Fruit fly (Drosophila melanogaster) whole organism, embryonic: Measurements from ENCODE around the gene yellow-e2.

Source experiments
- CG11247 ChIP-seq: fragments of 200-800 bp; sonication (Bioruptor generic); IDR thresholded peaks from 2 replicates; pipeline ENCODE4 v1.3.6; 2022; ENCODE audit warnings: missing biosample characterization, missing genetic modification characterization
- CG15696 ChIP-seq: fragments of 200-800 bp; sonication (Bioruptor generic); optimal IDR thresholded peaks from 2 replicates; lab custom pipeline; 2019; ENCODE audit warnings: missing biosample characterization, mild to moderate bottlenecking, missing genetic modification characterization, moderate library complexity
- CG1602 ChIP-seq: fragments of 200-800 bp; sonication (Bioruptor generic); optimal IDR thresholded peaks from 3 replicates; lab custom pipeline; 2016; ENCODE audit warnings: missing biosample characterization, missing genetic modification characterization
- CG1603 ChIP-seq: fragments of 200-800 bp; sonication (Bioruptor generic); optimal IDR thresholded peaks from 2 replicates; lab custom pipeline; 2019; ENCODE audit warnings: missing biosample characterization, mild to moderate bottlenecking, missing genetic modification characterization, moderate library complexity
- CG16863 ChIP-seq: fragments of 200-800 bp; sonication (Bioruptor generic); optimal IDR thresholded peaks from 3 replicates; lab custom pipeline; 2016; ENCODE audit warnings: missing biosample characterization, missing genetic modification characterization
- CG17361 ChIP-seq: fragments of 200-800 bp; sonication (Bioruptor generic); IDR thresholded peaks from 3 replicates; pipeline ENCODE4 v1.3.6; 2022; ENCODE audit warnings: missing biosample characterization, missing genetic modification characterization
- CG2199 ChIP-seq: fragments of 200-800 bp; sonication (Bioruptor generic); IDR thresholded peaks from 3 replicates; pipeline ENCODE4 v1.3.6; 2022; ENCODE audit warnings: missing biosample characterization, missing genetic modification characterization
- CG2875 ChIP-seq: fragments of 200-800 bp; sonication (Bioruptor generic); optimal IDR thresholded peaks from 2 replicates; lab custom pipeline; 2017; ENCODE audit warnings: missing biosample characterization, mild to moderate bottlenecking, missing genetic modification characterization, missing genetic modification reagents
- CG31365 ChIP-seq: fragments of 200-800 bp; sonication (Bioruptor generic); optimal IDR thresholded peaks from 2 replicates; lab custom pipeline; 2018; ENCODE audit warnings: missing biosample characterization, mild to moderate bottlenecking, missing genetic modification characterization
- CG3163 ChIP-seq: fragments of 200-800 bp; sonication (Bioruptor generic); optimal IDR thresholded peaks from 3 replicates; lab custom pipeline; 2016; ENCODE audit warnings: missing biosample characterization, missing genetic modification characterization
- CG33213 ChIP-seq: fragments of 200-800 bp; sonication (Bioruptor generic); optimal IDR thresholded peaks from 3 replicates; lab custom pipeline; 2016; ENCODE audit warnings: missing biosample characterization, missing genetic modification characterization
- CG33557 ChIP-seq: fragments of 200-800 bp; sonication (Bioruptor generic); optimal IDR thresholded peaks from 2 replicates; lab custom pipeline; 2019; ENCODE audit warnings: missing biosample characterization, mild to moderate bottlenecking, missing genetic modification characterization, moderate library complexity
- CG3407 ChIP-seq: fragments of 200-800 bp; sonication (Bioruptor generic); optimal IDR thresholded peaks from 2 replicates; lab custom pipeline; 2018; ENCODE audit warnings: missing biosample characterization, mild to moderate bottlenecking, missing genetic modification characterization
- CG34376 ChIP-seq: fragments of 200-800 bp; sonication (Bioruptor generic); optimal IDR thresholded peaks from 2 replicates; lab custom pipeline; 2018; ENCODE audit warnings: missing biosample characterization, mild to moderate bottlenecking, missing genetic modification characterization
- CG42726 ChIP-seq: fragments of 200-800 bp; sonication (Bioruptor generic); IDR thresholded peaks from 2 replicates; pipeline ENCODE4 v1.3.6; 2022; ENCODE audit warnings: missing biosample characterization, missing genetic modification characterization; ENCODE audit not compliant: partially characterized antibody
- CG4854 ChIP-seq: fragments of 200-800 bp; sonication (Bioruptor generic); optimal IDR thresholded peaks from 2 replicates; lab custom pipeline; 2016; ENCODE audit warnings: missing biosample characterization, missing genetic modification characterization, inconsistent platforms
- CG6272 ChIP-seq: fragments of 200-800 bp; sonication (Bioruptor generic); IDR thresholded peaks from 2 replicates; pipeline ENCODE4 v1.3.6; 2022; ENCODE audit warnings: missing biosample characterization, missing genetic modification characterization
- CG6689 ChIP-seq: fragments of 200-800 bp; sonication (Bioruptor generic); IDR thresholded peaks from 2 replicates; pipeline ENCODE4 v1.3.6; 2022; ENCODE audit warnings: missing biosample characterization, missing genetic modification characterization
- CG7271 ChIP-seq: fragments of 200-800 bp; sonication (Bioruptor generic); optimal IDR thresholded peaks from 2 replicates; lab custom pipeline; 2018; ENCODE audit warnings: missing biosample characterization, mild to moderate bottlenecking, missing genetic modification characterization, moderate library complexity
- CG8290 ChIP-seq, 3 experiments: fragments of 200-800 bp; sonication (Bioruptor generic); optimal IDR thresholded peaks; 2 replicates each; lab custom pipeline; 2016 to 2019; ENCODE audit warnings: missing biosample characterization in 3 of 3, missing genetic modification characterization in 3 of 3, mild to moderate bottlenecking in 2 of 3, moderate library complexity in 1 of 3
- CG8944 ChIP-seq: fragments of 200-800 bp; sonication (Bioruptor generic); optimal IDR thresholded peaks from 3 replicates; lab custom pipeline; 2016; ENCODE audit warnings: missing biosample characterization, missing genetic modification characterization
- Ets97D ChIP-seq: fragments of 200-800 bp; sonication (Bioruptor generic); optimal IDR thresholded peaks from 3 replicates; lab custom pipeline; 2016; ENCODE audit warnings: missing biosample characterization, missing genetic modification characterization
- Fer1 ChIP-seq: fragments of 200-800 bp; sonication (Bioruptor generic); optimal IDR thresholded peaks from 2 replicates; lab custom pipeline; 2017; ENCODE audit warnings: missing biosample characterization, mild to moderate bottlenecking, missing genetic modification characterization
- Gsc ChIP-seq: fragments of 200-800 bp; sonication (Bioruptor generic); IDR thresholded peaks from 2 replicates; pipeline ENCODE4 v1.3.6; 2022; ENCODE audit warnings: missing biosample characterization, missing genetic modification characterization
- H15 ChIP-seq: fragments of 200-800 bp; sonication (Bioruptor generic); IDR thresholded peaks from 3 replicates; pipeline ENCODE4 v1.3.6; 2022; ENCODE audit warnings: missing biosample characterization, missing genetic modification characterization
- HmgD ChIP-seq: fragments of 200-800 bp; sonication (Bioruptor generic); optimal IDR thresholded peaks from 3 replicates; lab custom pipeline; 2016; ENCODE audit warnings: missing biosample characterization, missing genetic modification characterization
- Hmx ChIP-seq: fragments of 200-800 bp; sonication (Bioruptor generic); optimal IDR thresholded peaks from 2 replicates; lab custom pipeline; 2016; ENCODE audit warnings: missing biosample characterization, missing genetic modification characterization
- Mes4 ChIP-seq: fragments of 200-800 bp; sonication (Bioruptor generic); optimal IDR thresholded peaks from 2 replicates; lab custom pipeline; 2016; ENCODE audit warnings: missing biosample characterization, missing genetic modification characterization
- PHDP ChIP-seq: fragments of 200-800 bp; sonication (Bioruptor generic); optimal IDR thresholded peaks from 3 replicates; lab custom pipeline; 2018; ENCODE audit warnings: missing biosample characterization, mild to moderate bottlenecking, missing genetic modification characterization, moderate library complexity
- Rx ChIP-seq: fragments of 200-800 bp; sonication (Bioruptor generic); IDR thresholded peaks from 2 replicates; pipeline ENCODE4 v1.3.6; 2022; ENCODE audit warnings: missing biosample characterization, missing genetic modification characterization
- Sox100B ChIP-seq: fragments of 200-800 bp; sonication (Bioruptor generic); optimal IDR thresholded peaks from 3 replicates; lab custom pipeline; 2018; ENCODE audit warnings: missing biosample characterization, mild to moderate bottlenecking, missing genetic modification characterization
- Spps ChIP-seq: fragments of 200-800 bp; sonication (Bioruptor generic); optimal IDR thresholded peaks from 2 replicates; lab custom pipeline; 2018; ENCODE audit warnings: missing biosample characterization, mild to moderate bottlenecking, missing genetic modification characterization
- ab ChIP-seq: fragments of 200-800 bp; sonication (Bioruptor generic); optimal IDR thresholded peaks from 2 replicates; lab custom pipeline; 2016; ENCODE audit warnings: missing biosample characterization, missing genetic modification characterization
- btn ChIP-seq: fragments of 200-800 bp; sonication (Bioruptor generic); optimal IDR thresholded peaks from 2 replicates; lab custom pipeline; 2016; ENCODE audit warnings: missing biosample characterization, missing genetic modification characterization
- caup ChIP-seq: fragments of 200-800 bp; sonication (Bioruptor generic); optimal IDR thresholded peaks from 3 replicates; lab custom pipeline; 2017; ENCODE audit warnings: missing biosample characterization, mild to moderate bottlenecking, missing genetic modification characterization, moderate library complexity; ENCODE audit not compliant: severe bottlenecking
- chif ChIP-seq, 2 experiments: fragments of 200-800 bp; sonication (Bioruptor generic); optimal IDR thresholded peaks; 3 replicates each; lab custom pipeline; 2016; ENCODE audit warnings: missing biosample characterization in 2 of 2, missing genetic modification characterization in 2 of 2
- chm ChIP-seq: fragments of 200-800 bp; sonication (Bioruptor generic); IDR thresholded peaks from 2 replicates; pipeline ENCODE4 v1.3.6; 2022; ENCODE audit warnings: missing biosample characterization, missing genetic modification characterization
- ci ChIP-seq: fragments of 200-800 bp; sonication (Bioruptor generic); IDR thresholded peaks from 3 replicates; pipeline ENCODE4 v1.3.6; 2022; ENCODE audit warnings: missing biosample characterization, missing genetic modification characterization
- danr ChIP-seq: fragments of 200-800 bp; sonication (Bioruptor generic); IDR thresholded peaks from 2 replicates; pipeline ENCODE4 v1.3.6; 2022; ENCODE audit warnings: missing biosample characterization, missing genetic modification characterization
- dimm ChIP-seq: fragments of 200-800 bp; sonication (Bioruptor generic); IDR thresholded peaks from 2 replicates; pipeline ENCODE4 v1.3.6; 2022; ENCODE audit warnings: missing biosample characterization, missing genetic modification characterization
- disco-r ChIP-seq: fragments of 200-800 bp; sonication (Bioruptor generic); optimal IDR thresholded peaks from 2 replicates; lab custom pipeline; 2016; ENCODE audit warnings: missing biosample characterization, missing genetic modification characterization
- dm ChIP-seq: fragments of 200-800 bp; sonication (Bioruptor generic); optimal IDR thresholded peaks from 3 replicates; lab custom pipeline; 2016; ENCODE audit warnings: missing biosample characterization, missing genetic modification characterization
- emc ChIP-seq: fragments of 200-800 bp; sonication (Bioruptor generic); optimal IDR thresholded peaks from 2 replicates; lab custom pipeline; 2016; ENCODE audit warnings: missing biosample characterization, missing genetic modification characterization
- gce ChIP-seq: fragments of 200-800 bp; sonication (Bioruptor generic); IDR thresholded peaks from 3 replicates; pipeline ENCODE4 v1.3.6; 2022; ENCODE audit warnings: missing biosample characterization, missing genetic modification characterization
- gro ChIP-seq: fragments of 200-800 bp; sonication (Bioruptor generic); optimal IDR thresholded peaks from 2 replicates; lab custom pipeline; 2016; ENCODE audit warnings: missing biosample characterization, missing genetic modification characterization
- jigr1 ChIP-seq: fragments of 200-800 bp; sonication (Bioruptor generic); IDR thresholded peaks from 3 replicates; pipeline ENCODE4 v1.3.6; 2022; ENCODE audit warnings: missing biosample characterization, missing genetic modification characterization
- maf-S ChIP-seq: fragments of 200-800 bp; sonication (Bioruptor generic); optimal IDR thresholded peaks from 2 replicates; lab custom pipeline; 2016; ENCODE audit warnings: missing biosample characterization, missing genetic modification characterization
- pho ChIP-seq: fragments of 200-800 bp; sonication (Bioruptor generic); optimal IDR thresholded peaks from 2 replicates; lab custom pipeline; 2016; ENCODE audit warnings: missing biosample characterization, missing genetic modification characterization
- seq ChIP-seq: fragments of 200-800 bp; sonication (Bioruptor generic); IDR thresholded peaks from 2 replicates; pipeline ENCODE4 v1.3.6; 2022; ENCODE audit warnings: missing biosample characterization, missing genetic modification characterization
- tap ChIP-seq: fragments of 200-800 bp; optimal IDR thresholded peaks from 3 replicates; lab custom pipeline; 2019; ENCODE audit warnings: missing biosample characterization, mild to moderate bottlenecking, missing genetic modification characterization, moderate library complexity
- toy ChIP-seq: fragments of 200-800 bp; sonication (Bioruptor generic); IDR thresholded peaks from 2 replicates; pipeline ENCODE4 v1.3.6; 2022; ENCODE audit warnings: missing biosample characterization, missing genetic modification characterization

Gene yellow-e2

dm6 chr3R:13433623-13434022 is 26.8 kb upstream of the yellow-e2 start (continued):
- TF ChIP-seq CG1602 (GFP tag; lab: Kevin White, UChicago) (peak; percentile 71), tap (peak; percentile 87), CG15696 (peak; percentile 78), CG2199 (GFP tag; lab: Robert Waterston, UW) (0 out of 3 replicates have a peak, but pooled peaks have one; percentile 43), danr (GFP tag; lab: Robert Waterston, UW) (no peak), Gsc (no peak), disco-r (GFP tag; lab: Kevin White, UChicago) (no peak), gro (GFP tag; lab: Kevin White, UChicago) (no peak), btn (GFP tag; lab: Kevin White, UChicago) (no peak), gce (GFP tag; lab: Robert Waterston, UW) (0 out of 3 replicates have a peak, but pooled peaks have one; percentile 20), pho (GFP tag; lab: Kevin White, UChicago) (peak; percentile 57), Mes4 (peak; percentile 59), CG6689 (GFP tag; lab: Robert Waterston, UW) (peak; percentile 71), CG6272 (GFP tag; lab: Robert Waterston, UW) (no peak), CG31365 (peak; percentile 37), CG2875 (GFP tag; lab: Kevin White, UChicago) (peak; percentile 74), CG33213 (GFP tag; lab: Kevin White, UChicago) (no peak), CG42726 (no peak), CG3163 (GFP tag; lab: Kevin White, UChicago) (peak; percentile 11), CG17361 (peak; percentile 81), jigr1 (GFP tag; lab: Robert Waterston, UW) (no peak), HmgD (GFP tag; lab: Kevin White, UChicago) (no peak), chif (GFP tag; optimal IDR thresholded peaks at IDR 0.05; lab: Kevin White, UChicago) (peak; percentile 8 to 51), emc (GFP tag; lab: Kevin White, UChicago) (no peak), dm (GFP tag; lab: Kevin White, UChicago) (peak; percentile 19), maf-S (GFP tag; lab: Kevin White, UChicago) (peak; percentile 43), Rx (GFP tag; lab: Robert Waterston, UW) (no peak), Fer1 (peak; percentile 75), Spps (tag; lab: Kevin White, UChicago) (peak; percentile 59), seq (GFP tag; lab: Robert Waterston, UW) (peak; percentile 86), CG11247 (GFP tag; lab: Robert Waterston, UW) (peak; percentile 49), toy (GFP tag; lab: Robert Waterston, UW) (0 out of 2 replicates have a peak, but pooled peaks have one; percentile 50), CG34376 (GFP tag; lab: Kevin White, UChicago) (peak; percentile 12), Ets97D (peak; percentile 3), Hmx (GFP tag; lab: Kevin White, UChicago) (no peak), CG3407 (peak; percentile 69), CG8944 (GFP tag; lab: Kevin White, UChicago) (peak; percentile 24), Sox100B (peak; percentile 68), CG1603 (tag; lab: Kevin White, UChicago) (peak; percentile 73), CG33557 (peak; percentile 91), dimm (peak; percentile 64), CG7271 (tag; lab: Kevin White, UChicago) (peak; percentile 70), CG4854 (GFP tag; lab: Kevin White, UChicago) (no peak), H15 (peak; percentile 62; the same call in 1 of the 3 replicates), caup (GFP tag; lab: Kevin White, UChicago) (peak; percentile 70), ci (GFP tag; lab: Robert Waterston, UW) (peak; percentile 91), CG16863 (GFP tag; lab: Kevin White, UChicago) (peak; percentile 47), ab (no peak), PHDP (tag; lab: Kevin White, UChicago) (peak; percentile 96), chm (GFP tag; lab: Robert Waterston, UW) (peak; percentile 68; the same call in 1 of the 2 replicates), CG8290 (GFP tag; optimal IDR thresholded peaks at IDR 0.05; lab: Kevin White, UChicago) (peak; percentile 41), CG8290 (tag; optimal IDR thresholded peaks at IDR 0.05; lab: Kevin White, UChicago) (peak in 1 of 2 experiments; percentile 72)
